Fruit fly (Drosophila melanogaster) whole organism, embryonic: ENCODE results near the gene CG34135.

Experiments used
- Aef1 ChIP-seq: fragments of 200-800 bp; sonication (Bioruptor generic); IDR thresholded peaks from 3 replicates; pipeline ENCODE4 v1.3.6; 2022; ENCODE audit warnings: missing biosample characterization, missing genetic modification characterization
- C15 ChIP-seq: fragments of 200-800 bp; sonication (Bioruptor generic); IDR thresholded peaks from 3 replicates; pipeline ENCODE4 v1.3.6; 2022; ENCODE audit warnings: missing biosample characterization, missing genetic modification characterization
- CG10274 ChIP-seq: fragments of 200-800 bp; sonication (Bioruptor generic); optimal IDR thresholded peaks from 3 replicates; lab custom pipeline; 2017; ENCODE audit warnings: missing biosample characterization, mild to moderate bottlenecking, missing genetic modification characterization
- CG1233 ChIP-seq: fragments of 200-800 bp; sonication (Bioruptor generic); optimal IDR thresholded peaks from 4 replicates; lab custom pipeline; 2018; ENCODE audit warnings: missing biosample characterization, mild to moderate bottlenecking, missing genetic modification characterization
- CG12659 ChIP-seq: fragments of 200-800 bp; sonication (Bioruptor generic); optimal IDR thresholded peaks from 3 replicates; lab custom pipeline; 2017; ENCODE audit warnings: mild to moderate bottlenecking, missing biosample characterization, missing genetic modification reagents, missing genetic modification characterization
- CG13296 ChIP-seq: fragments of 200-800 bp; sonication (Bioruptor generic); optimal IDR thresholded peaks from 3 replicates; lab custom pipeline; 2018; ENCODE audit warnings: missing biosample characterization, mild to moderate bottlenecking, missing genetic modification characterization
- CG13624 ChIP-seq: fragments of 200-800 bp; sonication (Bioruptor generic); optimal IDR thresholded peaks from 2 replicates; lab custom pipeline; 2016; ENCODE audit warnings: missing biosample characterization, missing genetic modification characterization
- CG16779 ChIP-seq: fragments of 200-800 bp; sonication (Bioruptor generic); IDR thresholded peaks from 2 replicates; pipeline ENCODE4 v1.3.6; 2022; ENCODE audit warnings: missing biosample characterization, missing genetic modification characterization
- CG16815 ChIP-seq: fragments of 200-800 bp; sonication (Bioruptor generic); optimal IDR thresholded peaks from 3 replicates; lab custom pipeline; 2017; ENCODE audit warnings: missing biosample characterization, mild to moderate bottlenecking, missing genetic modification characterization
- CG18764 ChIP-seq: fragments of 200-800 bp; sonication (Bioruptor generic); optimal IDR thresholded peaks from 3 replicates; lab custom pipeline; 2016; ENCODE audit warnings: missing biosample characterization, missing genetic modification characterization
- CG3726 ChIP-seq: fragments of 200-800 bp; sonication (Bioruptor generic); IDR thresholded peaks from 3 replicates; pipeline ENCODE4, ENCODE4 v1.3.6; 2022; ENCODE audit warnings: missing biosample characterization, missing genetic modification characterization
- CG4730 ChIP-seq: fragments of 200-800 bp; sonication (Bioruptor generic); IDR thresholded peaks from 2 replicates; pipeline ENCODE4 v1.3.6; 2022; ENCODE audit warnings: missing biosample characterization, missing genetic modification characterization
- CG6254 ChIP-seq: fragments of 200-800 bp; sonication (Bioruptor generic); optimal IDR thresholded peaks from 3 replicates; lab custom pipeline; 2017; ENCODE audit warnings: mild to moderate bottlenecking, missing biosample characterization, missing genetic modification reagents, missing genetic modification characterization
- CG7745 ChIP-seq: fragments of 200-800 bp; sonication (Bioruptor generic); optimal IDR thresholded peaks from 2 replicates; lab custom pipeline; 2018; ENCODE audit warnings: missing biosample characterization, mild to moderate bottlenecking, missing genetic modification characterization, moderate library complexity
- CG8359 ChIP-seq: fragments of 200-800 bp; sonication (Bioruptor generic); optimal IDR thresholded peaks from 2 replicates; lab custom pipeline; 2017; ENCODE audit warnings: missing biosample characterization, mild to moderate bottlenecking, missing genetic modification characterization, borderline replicate concordance
- CHES-1-like ChIP-seq: fragments of 200-800 bp; sonication (Bioruptor generic); optimal IDR thresholded peaks from 2 replicates; lab custom pipeline; 2016; ENCODE audit warnings: missing biosample characterization, missing genetic modification characterization
- D19A ChIP-seq: fragments of 200-800 bp; optimal IDR thresholded peaks from 3 replicates; lab custom pipeline; 2019; ENCODE audit warnings: missing biosample characterization, mild to moderate bottlenecking, missing genetic modification characterization, moderate library complexity
- E2f2 ChIP-seq: fragments of 200-800 bp; sonication (Bioruptor generic); IDR thresholded peaks from 2 replicates; pipeline ENCODE4 v1.3.6; 2022; ENCODE audit warnings: missing biosample characterization, missing genetic modification characterization
- GATAe ChIP-seq: fragments of 200-800 bp; sonication (Bioruptor generic); conservative IDR thresholded peaks from 2 replicates; pipeline ENCODE4 v1.3.6; 2022; ENCODE audit warnings: missing biosample characterization, missing genetic modification characterization
- Hand ChIP-seq: fragments of 200-800 bp; sonication (Bioruptor generic); optimal IDR thresholded peaks from 2 replicates; lab custom pipeline; 2017; ENCODE audit warnings: mild to moderate bottlenecking, missing biosample characterization, missing genetic modification reagents, missing genetic modification characterization
- Hr51 ChIP-seq, 2 experiments: fragments of 200-800 bp; sonication (Bioruptor generic); optimal IDR thresholded peaks; 2 replicates in 1 of 2; 3 replicates in 1 of 2; lab custom pipeline; 2016 to 2018; ENCODE audit warnings: missing biosample characterization in 2 of 2, missing genetic modification characterization in 2 of 2, mild to moderate bottlenecking in 1 of 2, moderate library complexity in 1 of 2
- Med ChIP-seq: fragments of 200-800 bp; sonication (Bioruptor generic); peaks from one replicate; lab custom pipeline; 2016; ENCODE audit warnings: missing biosample characterization, missing genetic modification characterization, mild to moderate bottlenecking, inconsistent platforms, moderate library complexity
- Stat92E ChIP-seq, 3 experiments: fragments of >200 bp in 2 of 3; fragments of 200-800 bp in 1 of 3; sonication (Bioruptor generic) in 1 of 3; optimal IDR thresholded peaks; 2 replicates each; lab custom pipeline; 2017 to 2019; ENCODE audit warnings: missing biosample characterization in 3 of 3, missing genetic modification characterization in 3 of 3, mild to moderate bottlenecking in 1 of 3, moderate library complexity in 1 of 3
- bbx ChIP-seq: fragments of 200-800 bp; sonication (Bioruptor generic); IDR thresholded peaks from 2 replicates; pipeline ENCODE4 v1.3.6; 2022; ENCODE audit warnings: missing biosample characterization, missing genetic modification characterization; ENCODE audit not compliant: partially characterized antibody
- br ChIP-seq: fragments of >200 bp; optimal IDR thresholded peaks from 2 replicates; lab custom pipeline; 2017
- bsh ChIP-seq, 2 experiments: fragments of 200-800 bp; sonication (Bioruptor generic); optimal IDR thresholded peaks; 2 replicates each; lab custom pipeline; 2017 to 2018; ENCODE audit warnings: mild to moderate bottlenecking in 2 of 2, missing biosample characterization in 2 of 2, missing genetic modification characterization in 2 of 2, moderate library complexity in 1 of 2
- btn ChIP-seq: fragments of 200-800 bp; sonication (Bioruptor generic); optimal IDR thresholded peaks from 2 replicates; lab custom pipeline; 2016; ENCODE audit warnings: missing biosample characterization, missing genetic modification characterization
- cad ChIP-seq: fragments of >200 bp; optimal IDR thresholded peaks from 2 replicates; lab custom pipeline; 2017; ENCODE audit warnings: missing biosample characterization, missing genetic modification characterization
- caup ChIP-seq: fragments of 200-800 bp; sonication (Bioruptor generic); optimal IDR thresholded peaks from 3 replicates; lab custom pipeline; 2017; ENCODE audit warnings: missing biosample characterization, mild to moderate bottlenecking, missing genetic modification characterization, moderate library complexity; ENCODE audit not compliant: severe bottlenecking
- emc ChIP-seq: fragments of 200-800 bp; sonication (Bioruptor generic); optimal IDR thresholded peaks from 2 replicates; lab custom pipeline; 2016; ENCODE audit warnings: missing biosample characterization, missing genetic modification characterization
- exex ChIP-seq: fragments of 200-800 bp; sonication (Bioruptor generic); optimal IDR thresholded peaks from 4 replicates; lab custom pipeline; 2018; ENCODE audit warnings: missing biosample characterization, mild to moderate bottlenecking, missing genetic modification characterization, moderate library complexity
- fru ChIP-seq: fragments of >200 bp; optimal IDR thresholded peaks from 2 replicates; lab custom pipeline; 2017
- gfzf ChIP-seq: fragments of 200-800 bp; sonication (Bioruptor generic); optimal IDR thresholded peaks from 2 replicates; lab custom pipeline; 2016; ENCODE audit warnings: missing biosample characterization, mild to moderate bottlenecking, missing genetic modification characterization, moderate library complexity
- her ChIP-seq: fragments of 200-800 bp; sonication (Bioruptor generic); optimal IDR thresholded peaks from 2 replicates; lab custom pipeline; 2016; ENCODE audit warnings: missing biosample characterization, missing genetic modification characterization
- knrl ChIP-seq: fragments of 200-800 bp; sonication (Bioruptor generic); IDR thresholded peaks from 3 replicates; pipeline ENCODE4 v1.3.6; 2022; ENCODE audit warnings: missing biosample characterization, missing genetic modification characterization; ENCODE audit not compliant: partially characterized antibody
- mirr ChIP-seq: fragments of 200-800 bp; sonication (Bioruptor generic); optimal IDR thresholded peaks from 3 replicates; lab custom pipeline; 2018; ENCODE audit warnings: missing biosample characterization, mild to moderate bottlenecking, missing genetic modification characterization
- mld ChIP-seq: fragments of 200-800 bp; sonication (Bioruptor generic); IDR thresholded peaks from 3 replicates; pipeline ENCODE4 v1.3.6; 2022; ENCODE audit warnings: missing biosample characterization, missing genetic modification characterization; ENCODE audit not compliant: partially characterized antibody
- nerfin-1 ChIP-seq: fragments of 200-800 bp; sonication (Bioruptor generic); optimal IDR thresholded peaks from 3 replicates; lab custom pipeline; 2019; ENCODE audit warnings: missing biosample characterization, mild to moderate bottlenecking, missing genetic modification characterization, moderate library complexity
- onecut ChIP-seq: fragments of 200-800 bp; sonication (Bioruptor generic); IDR thresholded peaks from 2 replicates; pipeline ENCODE4 v1.3.6; 2022; ENCODE audit warnings: missing biosample characterization, missing genetic modification characterization
- pb ChIP-seq: fragments of 200-800 bp; sonication (Bioruptor generic); optimal IDR thresholded peaks from 3 replicates; lab custom pipeline; 2016; ENCODE audit warnings: missing biosample characterization, missing genetic modification characterization
- pzg ChIP-seq: fragments of 200-800 bp; sonication (Bioruptor generic); optimal IDR thresholded peaks from 3 replicates; lab custom pipeline; 2018; ENCODE audit warnings: missing biosample characterization, mild to moderate bottlenecking, missing genetic modification characterization, moderate library complexity
- salm ChIP-seq: fragments of 200-800 bp; sonication (Bioruptor generic); optimal IDR thresholded peaks from 2 replicates; lab custom pipeline; 2018; ENCODE audit warnings: missing biosample characterization, mild to moderate bottlenecking, missing genetic modification characterization
- sc ChIP-seq, 3 experiments: fragments of >200 bp in 2 of 3; fragments of 200-800 bp in 1 of 3; sonication (Bioruptor generic) in 1 of 3; optimal IDR thresholded peaks; 2 replicates in 2 of 3; 3 replicates in 1 of 3; lab custom pipeline; 2017; ENCODE audit warnings: mild to moderate bottlenecking in 1 of 3, missing biosample characterization in 1 of 3, missing genetic modification characterization in 1 of 3, missing genetic modification reagents in 1 of 3
- sens ChIP-seq: fragments of 200-800 bp; sonication (Bioruptor generic); peaks from one replicate; lab custom pipeline; 2016; ENCODE audit warnings: missing biosample characterization, missing genetic modification characterization
- seq ChIP-seq: fragments of 200-800 bp; sonication (Bioruptor generic); IDR thresholded peaks from 2 replicates; pipeline ENCODE4 v1.3.6; 2022; ENCODE audit warnings: missing biosample characterization, missing genetic modification characterization
- slou ChIP-seq: fragments of 200-800 bp; sonication (Bioruptor generic); optimal IDR thresholded peaks from 3 replicates; lab custom pipeline; 2016; ENCODE audit warnings: missing biosample characterization, missing genetic modification characterization
- slp2 ChIP-seq: fragments of 200-800 bp; sonication (Bioruptor generic); optimal IDR thresholded peaks from 2 replicates; lab custom pipeline; 2016; ENCODE audit warnings: missing biosample characterization, missing genetic modification characterization
- sr ChIP-seq: fragments of 200-800 bp; sonication (Bioruptor generic); IDR thresholded peaks from 3 replicates; pipeline ENCODE4 v1.3.6; 2022; ENCODE audit warnings: missing biosample characterization, missing genetic modification characterization
- vfl ChIP-seq: fragments of 200-800 bp; sonication (Bioruptor generic); optimal IDR thresholded peaks from 2 replicates; lab custom pipeline; 2016; ENCODE audit warnings: missing biosample characterization, missing genetic modification characterization
- vvl ChIP-seq: fragments of 200-800 bp; sonication (Bioruptor generic); IDR thresholded peaks from 2 replicates; pipeline ENCODE4 v1.3.6; 2022; ENCODE audit warnings: missing biosample characterization, missing genetic modification characterization
- yki ChIP-seq: fragments of >200 bp; optimal IDR thresholded peaks from 3 replicates; lab custom pipeline; 2018

CG34135 gene

DNA sequence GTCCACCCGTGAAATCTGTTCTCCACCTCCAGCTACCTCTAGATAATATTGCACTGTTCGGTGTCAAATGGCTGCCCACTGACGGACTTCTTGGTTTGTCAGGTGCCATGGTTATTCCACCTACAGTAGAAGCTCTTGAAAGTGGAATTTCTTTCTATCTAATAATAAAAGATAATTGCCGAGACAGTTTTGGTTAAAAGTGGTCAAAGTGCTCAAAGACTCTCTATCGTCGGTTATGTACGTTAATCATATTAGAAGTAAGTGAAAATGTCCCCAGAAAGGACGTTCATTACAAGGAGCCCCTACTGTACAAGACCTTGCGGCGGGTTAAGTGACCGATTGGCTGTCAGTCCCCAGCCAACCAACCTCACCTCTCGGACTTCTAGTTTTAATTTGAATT is 23.8 kb downstream of the CG34135 start:
- TF ChIP-seq Hand (no peak), bsh (GFP tag; optimal IDR thresholded peaks at IDR 0.05; lab: Kevin White, UChicago) (peak in 1 of 2 experiments; percentile 57), vfl (peak; percentile 8), Med (GFP tag; lab: Kevin White, UChicago) (peak; percentile 52), seq (no peak), slou (GFP tag; lab: Kevin White, UChicago) (no peak), C15 (GFP tag; lab: Robert Waterston, UW) (0 out of 3 replicates have a peak, but pooled peaks have one; percentile 55), cad (GFP tag; lab: Kevin White, UChicago) (no peak), br (lab: Kevin White, UChicago) (no peak), pb (no peak), E2f2 (GFP tag; lab: Robert Waterston, UW) (0 out of 2 replicates have a peak, but pooled peaks have one; percentile 31), CG18764 (GFP tag; lab: Kevin White, UChicago) (peak; percentile 7), emc (GFP tag; lab: Kevin White, UChicago) (no peak), CG8359 (no peak), CG16815 (GFP tag; lab: Kevin White, UChicago) (peak; percentile 43), vvl (GFP tag; lab: Robert Waterston, UW) (peak; percentile 59), sr (GFP tag; lab: Robert Waterston, UW) (no peak), caup (GFP tag; lab: Kevin White, UChicago) (peak; percentile 15), GATAe (GFP tag; lab: Robert Waterston, UW) (no peak), CG10274 (GFP tag; lab: Kevin White, UChicago) (no peak), onecut (GFP tag; lab: Robert Waterston, UW) (no peak), nerfin-1 (tag; lab: Kevin White, UChicago) (no peak), CG3726 (GFP tag; lab: Robert Waterston, UW) (no peak), pzg (GFP tag; lab: Kevin White, UChicago) (no peak), CG7745 (tag; lab: Kevin White, UChicago) (no peak), CG6254 (GFP tag; lab: Kevin White, UChicago) (no peak), bbx (GFP tag; lab: Robert Waterston, UW) (no peak), CG13296 (peak; percentile 17), Stat92E (GFP tag; optimal IDR thresholded peaks at IDR 0.05; lab: Kevin White, UChicago) (no peak), gfzf (GFP tag; lab: Kevin White, UChicago) (no peak), yki (lab: Kevin White, UChicago) (no peak), her (GFP tag; lab: Kevin White, UChicago) (no peak), sens (GFP tag; lab: Kevin White, UChicago) (no peak), CG12659 (peak; percentile 11), D19A (no peak), btn (no peak), mld (GFP tag; lab: Robert Waterston, UW) (no peak), mirr (no peak), salm (tag; lab: Kevin White, UChicago) (no peak), sc (optimal IDR thresholded peaks at IDR 0.05; lab: Kevin White, UChicago) (no peak), sc (GFP tag; optimal IDR thresholded peaks at IDR 0.05; lab: Kevin White, UChicago) (no peak), exex (tag; lab: Kevin White, UChicago) (no peak), Hr51 (GFP tag; optimal IDR thresholded peaks at IDR 0.05; lab: Kevin White, UChicago) (peak; percentile 10 to 65), knrl (no peak), CG13624 (GFP tag; lab: Kevin White, UChicago) (no peak), CHES-1-like (GFP tag; lab: Kevin White, UChicago) (no peak), slp2 (GFP tag; lab: Kevin White, UChicago) (no peak), CG1233 (GFP tag; lab: Kevin White, UChicago) (no peak), Aef1 (peak; percentile 44; the same call in 1 of the 3 replicates), CG4730 (GFP tag; lab: Robert Waterston, UW) (0 out of 2 replicates have a peak, but pooled peaks have one; percentile 29), fru (lab: Kevin White, UChicago) (no peak), CG16779 (GFP tag; lab: Robert Waterston, UW) (no peak)
